Fruit fly (Drosophila melanogaster) whole organism, prepupa: ENCODE results near the gene CG10195.

Experiments used
- Blimp-1 ChIP-seq: fragments of 200-800 bp; sonication (Bioruptor generic); optimal IDR thresholded peaks from 3 replicates; lab custom pipeline; 2017; ENCODE audit warnings: missing biosample characterization, missing genetic modification characterization, mild to moderate bottlenecking, moderate library complexity, missing genetic modification reagents
- CG10631 ChIP-seq: fragments of 200-800 bp; sonication (Bioruptor generic); optimal IDR thresholded peaks from 2 replicates; lab custom pipeline; 2016; ENCODE audit warnings: missing biosample characterization, missing genetic modification characterization
- CG11294 ChIP-seq: fragments of 200-800 bp; sonication (Bioruptor generic); IDR thresholded peaks from 2 replicates; pipeline ENCODE4 v1.3.6; 2022; ENCODE audit warnings: missing biosample characterization, missing genetic modification characterization
- CG32006 ChIP-seq: fragments of 200-800 bp; sonication (Bioruptor generic); optimal IDR thresholded peaks from 3 replicates; lab custom pipeline; 2017; ENCODE audit warnings: missing biosample characterization, mild to moderate bottlenecking, missing genetic modification characterization
- CG6163 ChIP-seq: fragments of 200-800 bp; sonication (Bioruptor generic); IDR thresholded peaks from 3 replicates; pipeline ENCODE4 v1.3.6; 2022; ENCODE audit warnings: missing biosample characterization, missing genetic modification characterization
- CG8119 ChIP-seq: fragments of 200-800 bp; sonication (Bioruptor generic); IDR thresholded peaks from 3 replicates; pipeline ENCODE4 v1.3.6; 2022; ENCODE audit warnings: missing biosample characterization, missing genetic modification characterization
- Eip78C ChIP-seq: fragments of 200-800 bp; sonication (Bioruptor generic); peaks from one replicate; lab custom pipeline; 2016; ENCODE audit warnings: missing biosample characterization, missing genetic modification characterization
- Hr38 ChIP-seq: sonication (Bioruptor generic); optimal IDR thresholded peaks from 2 replicates; lab custom pipeline; 2016; ENCODE audit warnings: missing biosample characterization, missing genetic modification characterization
- salr ChIP-seq, 2 experiments: fragments of 200-800 bp; sonication (Bioruptor generic); optimal IDR thresholded peaks; 3 replicates each; lab custom pipeline; 2016 to 2018; ENCODE audit warnings: missing biosample characterization in 2 of 2, missing genetic modification characterization in 2 of 2, mild to moderate bottlenecking in 1 of 2
- topi ChIP-seq: fragments of 200-800 bp; sonication (Bioruptor generic); optimal IDR thresholded peaks from 3 replicates; lab custom pipeline; 2016; ENCODE audit warnings: missing biosample characterization, missing genetic modification characterization

dm6 chr2L:19463824-19464317 lies 20.6 kb downstream of the CG10195 start, which contains the start of gene tj:
- no peak for TF ChIP-seq Blimp-1 (GFP tag; lab: Kevin White, UChicago)
- TF ChIP-seq salr (GFP tag; optimal IDR thresholded peaks at IDR 0.05; lab: Kevin White, UChicago) = no peak
- TF ChIP-seq Hr38 (GFP tag; lab: Kevin White, UChicago) = no peak
- no peak for TF ChIP-seq CG10631 (GFP tag; lab: Kevin White, UChicago)
- 0 out of 3 replicates have a peak, but pooled peaks have one; percentile 22 for TF ChIP-seq CG6163 (GFP tag; lab: Robert Waterston, UW)
- TF ChIP-seq CG11294 (GFP tag; lab: Robert Waterston, UW) = no peak
- no peak for TF ChIP-seq CG32006 (GFP tag; lab: Kevin White, UChicago)
- peak; percentile 12 for TF ChIP-seq Eip78C (GFP tag; lab: Kevin White, UChicago)
- TF ChIP-seq CG8119 (GFP tag; lab: Robert Waterston, UW) = no peak
- no peak for TF ChIP-seq topi (GFP tag; lab: Kevin White, UChicago)
